Worm (Caenorhabditis elegans) whole organism, L4/young adult: ENCODE measurements around the gene arrd-17.

ENCODE experiments used
- W03F9.2 ChIP-seq: fragments of 150-350 bp; optimal IDR thresholded peaks from 2 replicates; lab custom pipeline; 2014; ENCODE audit warnings: missing biosample characterization, missing genetic modification characterization
- dao-5 ChIP-seq: sonication (generic microtip); optimal IDR thresholded peaks from 2 replicates; lab custom pipeline; 2016; ENCODE audit warnings: missing genotype, missing genetic modification characterization, moderate library complexity, missing compliant biosample characterization
- him-1 ChIP-seq: sonication (generic microtip); optimal IDR thresholded peaks from 2 replicates; lab custom pipeline; 2016; ENCODE audit warnings: missing genotype, missing genetic modification reagents, missing genetic modification characterization, missing compliant biosample characterization

- TF ChIP-seq dao-5 (tag; lab: Kevin White, UChicago) (no peak), him-1 (tag; lab: Kevin White, UChicago) (no peak), W03F9.2 (no peak)
Measured at ce11 chrIII:13600254-13600653, 30.4 kb downstream of the arrd-17 start.
